Worm (Caenorhabditis elegans): Measurements from ENCODE around the gene K10D11.3.

The K10D11.3 gene

DNA sequence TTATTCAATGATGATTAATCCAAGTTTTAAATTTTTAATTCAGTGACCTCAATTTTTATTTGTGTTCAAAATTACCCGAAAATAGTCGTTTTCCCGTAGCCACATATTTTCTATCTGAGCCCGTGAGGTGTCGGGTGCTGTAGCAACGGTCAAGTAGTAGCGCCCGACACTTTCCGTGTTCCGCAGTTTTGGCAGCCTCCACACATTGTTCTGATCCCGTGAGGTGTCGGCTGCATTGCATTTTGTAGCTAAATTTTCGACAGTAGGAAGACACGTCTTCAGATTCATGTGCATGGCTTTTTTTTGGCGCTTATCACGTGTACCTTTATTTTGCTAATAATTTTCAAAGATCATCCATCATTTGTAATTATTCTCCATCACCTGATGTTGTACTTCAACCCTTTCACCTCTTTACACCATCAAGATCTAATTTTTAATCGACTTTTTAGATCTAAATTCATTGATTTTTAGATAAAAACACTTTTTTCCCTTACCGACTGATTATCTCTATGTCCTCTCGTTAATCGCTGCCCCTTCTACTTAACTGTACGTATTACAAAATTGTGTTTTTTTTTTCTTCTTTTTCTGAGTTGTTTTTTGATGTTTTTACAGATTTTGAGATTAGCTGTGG is 27.9 kb upstream of the K10D11.3 start:
- TF ChIP-seq unc-62 (GFP tag; optimal IDR thresholded peaks at IDR 0.05) = no peak

DNA sequence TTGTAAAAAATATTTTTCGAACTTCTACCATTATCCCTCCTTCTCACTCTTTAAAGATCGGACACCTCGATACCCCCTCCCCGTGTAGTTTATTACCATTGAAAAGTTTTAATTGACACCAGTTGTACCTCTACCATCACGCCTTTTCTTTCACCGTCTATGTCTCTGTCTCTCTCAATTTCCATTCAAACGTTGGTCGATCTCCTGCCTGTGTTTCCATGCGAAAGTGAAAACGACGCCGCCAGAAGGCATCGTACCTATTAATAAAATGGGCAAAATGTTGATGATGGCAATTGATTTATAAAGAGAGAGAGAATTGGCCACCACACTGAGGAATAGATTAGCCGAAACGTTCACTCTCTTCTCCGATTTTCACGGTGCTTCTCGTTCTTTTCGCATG is 27.3 kb upstream of the K10D11.3 start:
- no peak for TF ChIP-seq unc-62 (GFP tag; optimal IDR thresholded peaks at IDR 0.05)

DNA sequence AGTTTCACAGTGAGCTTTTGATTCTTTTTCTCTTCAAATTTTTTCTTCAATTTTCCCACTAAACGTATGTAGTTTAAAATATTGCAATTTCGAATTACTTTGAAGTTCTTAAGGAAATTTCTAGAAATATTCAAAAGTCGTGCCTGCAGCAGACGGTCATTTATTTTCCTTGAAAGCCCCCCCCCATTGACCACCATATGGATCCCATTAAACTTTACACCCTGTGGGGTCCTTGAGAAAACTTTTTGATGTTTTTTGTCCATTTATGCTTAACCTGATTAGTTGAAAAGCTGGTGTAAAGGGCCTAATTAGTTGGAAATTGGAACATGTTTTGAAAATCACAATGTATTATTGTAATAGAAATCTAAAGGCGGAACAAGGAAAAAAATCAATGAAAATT is 23.6 kb upstream of the K10D11.3 start:
- no peak for TF ChIP-seq unc-62 (GFP tag; optimal IDR thresholded peaks at IDR 0.05)

DNA sequence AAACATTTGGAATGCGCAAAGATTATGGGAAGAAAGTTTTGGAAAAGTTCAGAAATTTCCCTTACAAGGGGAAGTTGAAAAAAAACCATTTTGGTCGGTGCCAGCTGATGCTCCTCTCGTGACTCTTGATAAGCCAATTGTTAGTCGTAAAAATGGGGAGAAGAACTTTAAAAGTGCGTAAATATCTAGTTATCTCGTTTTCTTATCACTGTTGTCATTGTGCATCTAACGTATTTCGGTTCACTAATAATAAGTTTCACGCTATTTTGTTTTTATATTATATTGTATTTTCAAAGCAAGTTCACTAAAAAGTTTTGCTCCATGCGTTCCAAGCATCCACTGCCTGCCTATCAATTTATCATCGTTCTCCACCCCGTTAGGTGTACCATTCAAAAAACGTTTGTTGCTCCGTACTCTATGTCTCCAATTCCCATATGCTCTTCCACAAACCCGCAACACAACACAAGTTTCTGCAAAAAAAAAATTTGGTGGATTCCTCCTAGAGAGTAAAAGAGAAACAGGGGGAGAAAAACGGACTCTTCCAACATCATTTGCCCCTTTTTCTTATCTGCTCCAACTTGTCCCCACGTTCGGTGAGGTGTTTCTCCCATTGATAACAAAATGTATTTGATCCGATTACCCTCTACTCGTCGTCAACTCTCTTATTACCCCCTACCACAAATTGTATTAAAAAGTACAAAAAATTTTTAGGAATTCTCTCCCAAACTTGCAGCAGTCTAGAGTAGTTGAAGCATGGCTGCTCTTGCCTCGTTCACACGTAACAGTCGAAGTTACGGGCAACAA is 22.7 kb upstream of the K10D11.3 start, which contains the start of gene mbk-2:
TSS of gene mbk-2 (plus strand) at position 754 of the 804 bp plus-strand sequence.
- TF ChIP-seq unc-62 (GFP tag; optimal IDR thresholded peaks at IDR 0.05) = no peak

DNA sequence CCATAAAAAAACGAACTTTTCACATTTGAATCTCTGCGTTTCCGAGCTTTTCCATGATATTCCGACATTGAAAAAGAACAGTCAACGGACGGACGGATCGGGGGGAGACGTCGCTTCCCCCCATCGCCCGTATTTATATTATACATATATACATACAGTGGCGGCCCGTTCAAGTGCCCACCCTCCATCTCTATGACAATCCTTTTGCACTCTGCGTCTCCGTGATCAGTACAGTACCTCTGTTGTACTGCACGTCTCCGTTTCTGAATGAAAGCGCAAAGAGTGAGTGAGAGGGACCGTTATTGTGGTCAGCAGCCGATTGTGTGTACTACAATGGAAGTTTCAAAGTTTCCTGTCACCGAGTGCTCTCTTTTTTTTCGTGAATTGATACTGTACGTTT is 13.2 kb upstream of the K10D11.3 start:
- TF ChIP-seq unc-62 (GFP tag; optimal IDR thresholded peaks at IDR 0.05) = no peak

DNA sequence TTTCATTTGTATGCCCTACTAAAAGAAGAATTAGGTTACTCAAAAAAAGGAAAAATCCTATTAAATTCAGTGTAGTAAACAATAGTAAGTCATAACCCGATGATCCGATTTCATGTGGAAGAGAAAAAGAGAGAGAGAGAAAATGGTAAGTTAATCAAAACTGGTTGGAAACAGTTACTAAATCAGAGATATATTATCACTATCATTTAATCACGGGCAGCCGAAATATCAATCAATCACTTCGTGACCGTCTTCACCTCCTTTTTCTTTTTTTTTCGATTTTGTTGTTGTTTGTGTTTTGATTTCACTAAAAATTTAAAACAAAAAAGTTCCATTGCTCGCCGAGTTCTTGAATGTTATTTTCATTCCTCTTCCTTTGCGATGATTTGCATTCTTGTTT is 11.6 kb upstream of the K10D11.3 start:
- no peak for TF ChIP-seq unc-62 (GFP tag; optimal IDR thresholded peaks at IDR 0.05)

DNA sequence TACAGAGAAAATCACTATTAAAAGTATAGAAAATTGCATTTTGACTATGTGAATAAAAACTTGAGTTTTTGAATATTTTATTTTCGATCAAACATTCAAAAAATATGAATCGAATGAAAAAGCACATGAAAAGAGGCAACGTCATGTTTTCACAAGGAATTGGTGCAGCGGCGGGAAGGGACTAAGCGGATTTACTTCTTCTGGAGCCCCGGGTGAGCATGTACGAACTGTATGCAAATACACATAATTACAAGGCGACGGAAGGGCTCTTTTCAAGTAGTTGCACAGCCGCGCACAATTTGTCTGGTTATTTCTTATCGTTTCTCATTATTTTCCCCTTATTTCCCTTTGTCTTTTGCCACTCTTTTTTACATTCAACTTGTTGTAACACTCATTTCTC is 10.0 kb upstream of the K10D11.3 start, which contains the start of gene K10D11.7:
TSS of gene K10D11.7 (minus strand) at position 101 of the 400 bp plus-strand sequence.
- TF ChIP-seq unc-62 (GFP tag; optimal IDR thresholded peaks at IDR 0.05) = no peak

DNA sequence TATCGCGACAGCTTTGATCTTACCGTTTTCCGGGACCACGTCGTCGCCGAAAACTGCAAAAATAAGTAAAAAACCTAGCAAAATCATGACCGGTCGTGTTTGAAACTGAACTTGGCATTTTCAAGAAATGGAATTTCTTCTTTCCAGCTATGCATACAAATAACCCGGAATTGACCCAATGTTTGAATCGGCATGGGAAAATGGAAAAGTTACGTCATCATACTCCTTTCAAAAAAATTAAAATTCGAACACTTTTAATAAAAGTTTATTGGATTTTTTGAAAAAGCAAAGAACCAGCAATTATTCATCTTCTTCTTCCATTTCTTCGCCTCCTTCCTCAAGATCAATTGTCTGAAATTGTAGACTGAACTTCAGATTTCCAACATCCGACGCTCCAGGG is 8.4 kb upstream of the K10D11.3 start, which contains the start of gene K10D11.4:
TSS of gene K10D11.4 (minus strand) at position 101 of the 400 bp plus-strand sequence.
- no peak for TF ChIP-seq unc-62 (GFP tag; optimal IDR thresholded peaks at IDR 0.05)

DNA sequence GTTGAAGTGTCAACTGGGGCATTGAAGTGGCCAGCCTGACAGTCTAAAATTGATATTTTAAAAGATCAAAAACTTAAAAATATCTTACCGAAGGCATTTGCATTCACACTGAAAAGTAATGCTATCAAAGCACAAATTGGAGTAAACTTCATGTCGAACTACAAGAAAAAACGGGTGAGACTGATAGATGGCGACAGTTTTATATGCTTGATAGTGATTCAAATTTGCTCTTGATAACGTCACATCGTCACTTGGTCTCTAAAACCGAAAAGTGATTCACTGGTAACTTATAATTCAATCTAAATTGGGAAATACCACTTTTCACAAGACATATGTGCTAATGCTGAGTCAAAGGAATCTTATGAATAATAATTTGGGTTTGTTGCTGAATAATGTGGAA is 5.7 kb upstream of the K10D11.3 start, which contains the start of gene K10D11.5:
TSS of gene K10D11.5 (minus strand) at position 215 of the 400 bp plus-strand sequence.
- no peak for TF ChIP-seq unc-62 (GFP tag; optimal IDR thresholded peaks at IDR 0.05)

DNA sequence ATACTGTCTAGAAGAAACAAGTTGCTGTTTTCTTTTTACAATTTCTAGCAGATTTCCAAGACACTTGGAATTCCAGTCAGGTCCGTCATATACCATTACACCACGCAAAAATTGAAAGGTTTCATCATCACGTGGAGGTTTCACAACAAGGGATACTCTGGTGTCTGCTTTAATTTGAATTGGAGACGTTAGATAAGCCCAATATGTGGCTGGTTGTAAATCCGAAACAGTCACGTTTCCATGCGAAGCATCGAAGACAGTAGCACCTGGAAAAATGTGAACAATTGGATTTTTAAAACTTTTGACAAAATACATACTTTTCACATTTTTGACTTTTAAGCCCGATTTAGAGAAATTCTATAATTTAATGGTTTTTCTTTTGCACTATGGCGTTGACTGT is 4.7 kb upstream of the K10D11.3 start:
- no peak for TF ChIP-seq unc-62 (GFP tag; optimal IDR thresholded peaks at IDR 0.05)

DNA sequence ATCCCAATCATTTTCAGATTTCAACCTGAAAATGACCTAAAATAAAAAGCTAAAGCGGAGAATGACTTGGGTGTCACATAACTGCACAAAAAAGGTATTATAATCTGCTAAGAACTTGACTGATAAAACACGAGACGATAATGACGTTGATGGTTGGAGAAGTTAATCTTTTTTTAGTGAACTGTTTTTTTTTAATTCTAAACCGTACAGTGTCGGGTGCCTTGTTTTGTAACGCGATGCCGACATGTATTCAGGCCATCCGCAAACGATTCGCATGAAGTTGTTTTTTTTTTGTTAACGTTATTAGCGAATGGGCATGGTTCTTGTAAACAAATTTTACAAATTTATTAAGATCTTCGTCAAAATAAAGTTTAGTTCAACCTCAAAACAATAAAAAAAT is 3.4 kb upstream of the K10D11.3 start, which contains the start of gene K10D11.6:
TSS of gene K10D11.6 (minus strand) at position 101 of the 400 bp plus-strand sequence.
- TF ChIP-seq unc-62 (GFP tag; optimal IDR thresholded peaks at IDR 0.05) = no peak

DNA sequence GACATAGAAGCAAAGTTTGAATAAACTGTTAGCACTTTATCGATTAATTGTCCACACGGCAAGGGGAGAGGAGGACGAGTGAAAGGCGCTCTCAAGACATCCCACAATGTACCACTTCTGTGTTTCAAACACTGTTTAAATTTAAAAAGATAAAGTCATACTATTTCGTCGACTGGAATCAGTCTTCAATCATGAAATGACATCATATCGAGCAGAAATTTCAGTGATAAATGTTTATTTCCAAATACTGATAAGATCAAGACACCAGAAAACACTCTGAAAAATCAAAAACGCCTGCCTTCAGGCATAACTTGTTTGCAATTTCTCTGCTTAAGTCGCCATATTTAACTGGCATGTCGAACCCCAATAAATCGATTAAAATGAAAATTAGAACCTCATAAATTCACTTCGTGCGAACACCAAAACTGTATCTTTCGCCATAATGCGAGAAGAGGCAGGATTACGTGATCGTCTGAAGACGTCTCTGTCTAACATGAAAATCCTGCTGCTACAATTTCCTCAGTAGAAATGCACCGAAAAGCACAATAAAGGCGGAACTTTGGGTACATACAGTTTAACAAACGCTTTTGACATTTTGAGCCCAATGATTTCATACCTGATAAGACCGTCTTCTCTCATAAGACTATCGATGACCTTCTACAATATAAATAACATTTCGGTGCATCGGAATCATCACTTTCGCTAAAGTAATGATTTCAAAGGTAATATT is 7.5 kb downstream of the K10D11.3 start, which contains the start of gene K10D11.2:
TSS of gene K10D11.2 (plus strand) at position 680 of the 730 bp plus-strand sequence.
- no peak for TF ChIP-seq unc-62 (GFP tag; optimal IDR thresholded peaks at IDR 0.05)

DNA sequence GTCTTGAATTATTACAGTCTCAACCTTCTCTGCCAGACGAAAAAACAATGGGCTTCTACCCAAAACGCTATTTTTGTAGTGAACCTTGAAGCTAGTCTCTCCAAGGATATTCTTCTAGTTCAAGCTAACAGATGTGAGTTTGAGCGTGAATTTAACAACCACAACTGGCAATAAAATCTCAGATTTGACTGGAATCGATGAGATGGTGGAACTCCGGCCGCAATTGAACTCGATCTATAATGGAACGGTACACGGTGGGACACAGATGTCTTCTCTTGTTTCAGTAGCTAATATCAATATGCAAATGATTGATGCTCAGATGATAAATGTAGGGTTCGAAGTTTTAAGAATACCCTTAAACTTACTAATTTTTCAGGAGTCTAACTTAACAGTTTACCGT is 8.3 kb downstream of the K10D11.3 start:
- TF ChIP-seq unc-62 (GFP tag; optimal IDR thresholded peaks at IDR 0.05) = no peak

DNA sequence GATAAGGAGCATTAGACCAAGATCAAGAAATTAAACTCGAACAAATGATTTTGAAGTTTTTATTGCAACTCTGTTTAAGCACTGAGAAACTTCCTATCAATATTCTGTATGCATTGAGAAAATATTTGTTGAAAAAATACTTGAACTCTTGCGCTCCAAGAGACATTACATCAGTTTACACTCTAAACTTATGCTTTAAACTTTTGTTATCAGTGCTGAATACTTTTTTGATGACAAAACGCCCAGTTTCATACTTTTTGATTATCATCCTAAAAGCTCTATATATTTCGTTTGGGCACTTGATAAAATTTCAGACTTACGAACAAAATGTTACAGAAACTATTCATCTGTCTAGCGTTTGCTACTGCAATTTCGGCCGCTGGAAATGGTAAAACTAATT is 10.0 kb downstream of the K10D11.3 start, which contains the start of gene dod-17:
TSS of gene dod-17 (plus strand) at position 323 of the 400 bp plus-strand sequence.
- TF ChIP-seq unc-62 (GFP tag; optimal IDR thresholded peaks at IDR 0.05) = no peak

DNA sequence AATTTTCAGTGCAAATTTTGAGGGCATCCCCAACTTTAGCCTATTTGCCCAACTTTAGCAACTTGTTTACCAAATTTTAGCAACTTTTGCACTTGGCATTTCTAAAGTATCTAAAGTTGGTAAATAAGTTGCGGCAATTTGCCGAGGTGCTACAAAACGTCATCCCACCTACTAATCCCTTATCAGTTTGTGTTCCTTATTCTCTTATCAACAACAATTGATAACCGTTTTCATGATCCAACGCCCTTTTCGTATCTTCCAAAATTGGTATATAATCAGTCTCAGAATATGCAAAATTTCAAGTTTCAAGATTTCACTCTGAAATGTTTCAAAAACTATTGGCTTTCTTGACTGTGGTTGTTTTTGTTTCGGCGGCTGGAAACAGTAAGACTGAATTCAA is 12.6 kb downstream of the K10D11.3 start, which contains the start of gene F55G11.4:
TSS of gene F55G11.4 (plus strand) at position 289 of the 400 bp plus-strand sequence.
- TF ChIP-seq unc-62 (GFP tag; optimal IDR thresholded peaks at IDR 0.05) = no peak

DNA sequence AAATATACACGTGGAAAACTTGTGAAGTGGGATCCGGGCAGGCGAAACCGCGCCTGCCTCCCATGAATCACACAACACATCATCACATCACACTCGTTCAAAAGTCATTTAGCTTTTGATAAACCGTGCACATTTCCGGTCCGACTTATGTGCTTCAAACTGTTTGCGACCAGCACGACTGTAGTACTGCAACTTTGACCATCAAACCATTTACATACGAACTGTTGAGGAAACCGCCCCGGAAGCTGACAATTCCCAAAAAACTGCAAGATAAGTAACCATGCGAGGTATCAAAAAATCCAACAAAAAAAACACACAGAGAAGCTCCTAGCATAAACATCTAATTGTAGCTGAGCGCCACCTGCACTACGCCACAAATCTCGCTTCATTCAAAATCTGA is 13.2 kb downstream of the K10D11.3 start:
- TF ChIP-seq unc-62 (GFP tag; optimal IDR thresholded peaks at IDR 0.05) = no peak
